Fruit fly (Drosophila melanogaster): ENCODE data around the gene Dpck.

Gene Dpck

DNA sequence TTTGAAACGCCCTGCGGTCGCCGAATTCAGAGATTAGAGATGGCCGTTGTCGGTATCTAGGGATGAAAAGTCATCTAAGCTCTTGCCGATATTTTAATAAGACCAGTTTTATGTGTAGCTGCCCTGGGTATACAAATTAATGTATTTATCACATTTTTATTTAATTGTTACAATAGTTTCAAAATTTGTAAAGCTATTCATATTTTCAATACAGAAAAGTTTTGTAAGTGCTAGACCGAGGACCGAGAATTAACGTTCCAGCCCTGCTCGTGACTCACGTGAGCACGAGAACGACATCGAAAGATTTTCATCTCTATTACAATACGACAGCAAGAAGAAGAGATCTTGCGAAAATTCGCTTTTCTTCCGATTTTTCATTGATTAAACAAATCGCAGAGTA is 14.9 kb upstream of the Dpck start, which contains the start of the genes CG1105 and CG1965 (continued):
- peak; percentile 96 for TF ChIP-seq HmgZ (tag; optimal IDR thresholded peaks at IDR 0.05)
- TF ChIP-seq CG13894 (tag; optimal IDR thresholded peaks at IDR 0.05): no peak
- peak; percentile 87 for TF ChIP-seq CG10959 (GFP tag; IDR thresholded peaks at IDR 0.05)
- TF ChIP-seq mld (GFP tag; IDR thresholded peaks at IDR 0.05; ENCODE audit: partially characterized antibody): peak; percentile 88
- TF ChIP-seq CG6689 (GFP tag; IDR thresholded peaks at IDR 0.05): peak; percentile 93
- TF ChIP-seq dan (GFP tag; IDR thresholded peaks at IDR 0.05): peak; percentile 90
- peak; percentile 97 for TF ChIP-seq Ptx1 (GFP tag; IDR thresholded peaks at IDR 0.05)
- TF ChIP-seq CG12104 (GFP tag; optimal IDR thresholded peaks at IDR 0.05): peak; percentile 90
- peak in 1 of 2 experiments; percentile 59 for TF ChIP-seq crp (GFP tag; optimal IDR thresholded peaks at IDR 0.05)
- TF ChIP-seq CG2202 (tag; optimal IDR thresholded peaks at IDR 0.05): peak; percentile 83
- no peak for TF ChIP-seq pita (GFP tag; optimal IDR thresholded peaks at IDR 0.05)
- TF ChIP-seq H2.0 (GFP tag; IDR thresholded peaks at IDR 0.05): peak; percentile 93
- TF ChIP-seq CG5953 (GFP tag; IDR thresholded peaks at IDR 0.05): peak; percentile 84
- TF ChIP-seq CG7271 (tag; optimal IDR thresholded peaks at IDR 0.05): peak; percentile 87
- peak; percentile 15 for TF ChIP-seq TFAM (GFP tag; optimal IDR thresholded peaks at IDR 0.05)
- no peak for TF ChIP-seq D (optimal IDR thresholded peaks at IDR 0.05)
- TF ChIP-seq D (GFP tag; optimal IDR thresholded peaks at IDR 0.05): peak; percentile 85
- peak; percentile 83 for TF ChIP-seq nerfin-1 (tag; optimal IDR thresholded peaks at IDR 0.05)
- peak; percentile 85 for TF ChIP-seq gcm (GFP tag; optimal IDR thresholded peaks at IDR 0.05)
- peak; percentile 95 for TF ChIP-seq CG3847 (GFP tag; IDR thresholded peaks at IDR 0.05)
- TF ChIP-seq CG12236 (GFP tag; optimal IDR thresholded peaks at IDR 0.05): peak; percentile 84
- TF ChIP-seq fru (optimal IDR thresholded peaks at IDR 0.05): no peak
- TF ChIP-seq so (GFP tag; IDR thresholded peaks at IDR 0.05): peak; percentile 79
- TF ChIP-seq dimm (GFP tag; IDR thresholded peaks at IDR 0.05): peak; percentile 73
- peak; percentile 92 for TF ChIP-seq Ada2b (GFP tag; IDR thresholded peaks at IDR 0.05)
- peak; percentile 95 for TF ChIP-seq phol (tag; optimal IDR thresholded peaks at IDR 0.05)
- peak; percentile 87 for TF ChIP-seq tna (GFP tag; IDR thresholded peaks at IDR 0.05; ENCODE audit: partially characterized antibody)
- TF ChIP-seq gce (GFP tag; IDR thresholded peaks at IDR 0.05): 0 out of 3 replicates have a peak, but pooled peaks have one; percentile 58
- TF ChIP-seq h (optimal IDR thresholded peaks at IDR 0.05): no peak
- peak; percentile 86 for TF ChIP-seq Gsc (GFP tag; IDR thresholded peaks at IDR 0.05)
- TF ChIP-seq grau (tag; optimal IDR thresholded peaks at IDR 0.05): peak; percentile 92
- peak; percentile 83 for TF ChIP-seq Mes4 (GFP tag; optimal IDR thresholded peaks at IDR 0.05)
- no peak for TF ChIP-seq cg (GFP tag; optimal IDR thresholded peaks at IDR 0.05)
- peak; percentile 84 for TF ChIP-seq cwo (GFP tag; optimal IDR thresholded peaks at IDR 0.05)
- peak; percentile 85 for TF ChIP-seq Rx (GFP tag; IDR thresholded peaks at IDR 0.05)
- TF ChIP-seq toy (GFP tag; IDR thresholded peaks at IDR 0.05): peak; percentile 74
- peak; percentile 85 for TF ChIP-seq CG18619 (GFP tag; optimal IDR thresholded peaks at IDR 0.05)
- peak; percentile 94 for TF ChIP-seq NFAT (GFP tag; IDR thresholded peaks at IDR 0.05)
- TF ChIP-seq shn (GFP tag; optimal IDR thresholded peaks at IDR 0.05): peak; percentile 94
- peak; percentile 95 for TF ChIP-seq HLH4C (GFP tag; IDR thresholded peaks at IDR 0.05; ENCODE audit: partially characterized antibody)
- peak; percentile 97 for TF ChIP-seq hb (GFP tag; IDR thresholded peaks at IDR 0.05; ENCODE audit: partially characterized antibody)
- no peak for TF ChIP-seq CG15479 (GFP tag; optimal IDR thresholded peaks at IDR 0.05)
- TF ChIP-seq lov (optimal IDR thresholded peaks at IDR 0.05): no peak
- peak; percentile 71; the same call in 1 of the 3 replicates for TF ChIP-seq lov (GFP tag; IDR thresholded peaks at IDR 0.05)
- peak; percentile 82; the same call in 2 of the 3 replicates for TF ChIP-seq jigr1 (GFP tag; IDR thresholded peaks at IDR 0.05)
- TF ChIP-seq sim (GFP tag; IDR thresholded peaks at IDR 0.05): peak; percentile 81
- TF ChIP-seq ase (GFP tag; IDR thresholded peaks at IDR 0.05): peak; percentile 91
- TF ChIP-seq E2f2 (GFP tag; IDR thresholded peaks at IDR 0.05): peak; percentile 79
- peak; percentile 92 for TF ChIP-seq Max (GFP tag; optimal IDR thresholded peaks at IDR 0.05)
- TF ChIP-seq CG4328 (GFP tag; optimal IDR thresholded peaks at IDR 0.05): peak; percentile 74
- peak; percentile 54 for TF ChIP-seq CG10565 (GFP tag; optimal IDR thresholded peaks at IDR 0.05)
- TF ChIP-seq D19A (tag; optimal IDR thresholded peaks at IDR 0.05): peak; percentile 73

Data from whole organism, embryonic.